Worm (Caenorhabditis elegans): ENCODE data around the gene VZK822L.2.
A peak's percentile ranks its signal among the peaks of the same experiment; 100 is the strongest.

VZK822L.2 gene

DNA sequence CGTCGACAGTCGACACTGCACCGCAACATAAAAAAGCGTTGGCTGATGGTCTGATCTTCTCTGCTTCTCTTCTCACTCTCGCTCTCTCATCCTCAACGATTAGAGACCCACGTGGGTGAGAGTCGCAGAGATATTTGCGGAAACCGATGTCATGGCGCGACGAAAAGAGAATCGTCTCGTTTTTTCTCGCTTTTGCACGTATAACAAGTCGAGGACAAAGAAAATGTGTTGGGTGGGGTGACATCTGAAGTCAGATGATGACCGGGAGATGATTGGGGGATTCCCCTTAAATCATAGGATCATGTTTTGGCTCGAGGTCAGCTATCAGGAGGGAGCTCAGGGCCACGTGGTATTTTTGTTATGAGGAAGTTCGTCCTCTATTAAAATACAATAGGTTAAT is 44.6 kb downstream of the VZK822L.2 start:
- TF ChIP-seq pqm-1 (tag; optimal IDR thresholded peaks at IDR 0.05) (peak; percentile 62), lsy-12 (tag; optimal IDR thresholded peaks at IDR 0.05) (peak; percentile 81), nhr-23 (tag; optimal IDR thresholded peaks at IDR 0.05) (peak; percentile 93), elt-1 (tag; optimal IDR thresholded peaks at IDR 0.05) (peak; percentile 60), jun-1 (tag; optimal IDR thresholded peaks at IDR 0.05) (peak; percentile 88), nhr-28 (tag; optimal IDR thresholded peaks at IDR 0.05) (peak; percentile 57), nfya-1 (tag; optimal IDR thresholded peaks at IDR 0.05; ENCODE audit: insufficient read depth) (peak; percentile 78), ceh-28 (tag; optimal IDR thresholded peaks at IDR 0.05) (peak; percentile 49), nhr-12 (tag; optimal IDR thresholded peaks at IDR 0.05) (no peak), ceh-82 (tag; optimal IDR thresholded peaks at IDR 0.05) (no peak), ZK546.5 (tag; optimal IDR thresholded peaks at IDR 0.05) (no peak), fos-1 (tag; optimal IDR thresholded peaks at IDR 0.05) (peak; percentile 3), ztf-4 (tag; optimal IDR thresholded peaks at IDR 0.05) (no peak), zag-1 (tag; optimal IDR thresholded peaks at IDR 0.05) (no peak), snpc-4 (tag; optimal IDR thresholded peaks at IDR 0.05) (peak; percentile 39), ztf-11 (tag; optimal IDR thresholded peaks at IDR 0.05) (no peak), elt-3 (tag; optimal IDR thresholded peaks at IDR 0.05) (peak in 2 of 3 experiments; percentile 73 to 93), ama-1 (optimal IDR thresholded peaks at IDR 0.05) (no peak), egl-27 (tag; optimal IDR thresholded peaks at IDR 0.05) (peak; percentile 68), nhr-43 (tag; optimal IDR thresholded peaks at IDR 0.05; ENCODE audit: poor library complexity, severe bottlenecking) (peak; percentile 98), mml-1 (tag; optimal IDR thresholded peaks at IDR 0.05) (peak; percentile 40), nhr-25 (tag; optimal IDR thresholded peaks at IDR 0.05) (peak; percentile 99), tbx-2 (tag; optimal IDR thresholded peaks at IDR 0.05) (peak; percentile 57), unc-62 (GFP tag; optimal IDR thresholded peaks at IDR 0.05) (peak; percentile 81), lin-15B (tag; optimal IDR thresholded peaks at IDR 0.05) (peak; percentile 37), nhr-67 (tag; optimal IDR thresholded peaks at IDR 0.05) (no peak), mdl-1 (tag; optimal IDR thresholded peaks at IDR 0.05) (peak; percentile 99), nhr-77 (tag; optimal IDR thresholded peaks at IDR 0.05) (no peak), nhr-76 (tag; optimal IDR thresholded peaks at IDR 0.05) (no peak), pha-4 (tag; optimal IDR thresholded peaks at IDR 0.05) (peak; percentile 91), elt-2 (tag; optimal IDR thresholded peaks at IDR 0.05) (peak; percentile 89), R02D3.7 (tag; optimal IDR thresholded peaks at IDR 0.05) (peak; percentile 27)

DNA sequence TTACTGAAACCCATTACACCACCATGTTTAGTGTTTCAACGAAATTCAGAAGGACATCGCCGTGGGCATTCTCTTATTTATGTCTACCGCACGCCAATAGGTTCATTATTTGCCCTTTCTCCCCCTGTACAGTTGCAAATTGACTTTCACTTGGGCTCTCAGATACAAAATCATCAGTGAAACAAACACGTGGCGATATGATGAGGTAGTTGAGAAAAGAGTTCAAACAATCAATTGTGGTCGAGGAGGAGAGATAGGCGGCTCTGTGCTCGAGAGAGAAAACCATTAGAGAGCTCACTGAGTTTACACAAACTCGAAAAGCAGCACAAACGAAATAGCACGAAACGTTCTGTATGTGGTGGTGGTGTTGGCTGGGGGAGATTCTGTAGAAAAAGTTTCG is 45.3 kb downstream of the VZK822L.2 start:
- TF ChIP-seq nfya-1 (tag; optimal IDR thresholded peaks at IDR 0.05; ENCODE audit: insufficient read depth) (peak; percentile 15), lin-39 (tag; optimal IDR thresholded peaks at IDR 0.05) (peak; percentile 19), pha-4 (tag; optimal IDR thresholded peaks at IDR 0.05) (peak; percentile 79), mml-1 (tag; optimal IDR thresholded peaks at IDR 0.05) (no peak)

DNA sequence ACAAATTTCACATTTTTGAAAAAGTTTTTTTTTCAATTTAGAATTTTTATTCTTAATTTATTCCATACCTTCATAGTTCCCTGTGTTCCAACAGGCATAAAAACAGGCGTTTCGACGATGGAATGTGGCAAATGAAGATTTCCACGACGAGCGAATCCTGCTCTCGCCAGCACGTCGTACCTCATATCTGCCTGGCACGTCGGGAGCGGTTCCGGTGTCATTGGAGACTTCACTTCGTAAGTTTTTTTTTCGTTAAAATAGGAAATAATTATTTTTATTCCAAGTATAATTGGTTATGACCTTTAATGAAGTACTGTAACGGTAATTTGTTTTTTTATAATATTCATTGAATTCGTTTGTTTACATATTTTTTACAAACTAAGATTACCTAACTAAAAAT is 47.8 kb downstream of the VZK822L.2 start, which contains the start of gene tgt-1:
tgt-1 (minus strand) TSS at position 232 of the 400 bp plus-strand sequence.
- TF ChIP-seq nfya-1 (tag; optimal IDR thresholded peaks at IDR 0.05; ENCODE audit: insufficient read depth) (no peak), nhr-67 (tag; optimal IDR thresholded peaks at IDR 0.05) (no peak)

DNA sequence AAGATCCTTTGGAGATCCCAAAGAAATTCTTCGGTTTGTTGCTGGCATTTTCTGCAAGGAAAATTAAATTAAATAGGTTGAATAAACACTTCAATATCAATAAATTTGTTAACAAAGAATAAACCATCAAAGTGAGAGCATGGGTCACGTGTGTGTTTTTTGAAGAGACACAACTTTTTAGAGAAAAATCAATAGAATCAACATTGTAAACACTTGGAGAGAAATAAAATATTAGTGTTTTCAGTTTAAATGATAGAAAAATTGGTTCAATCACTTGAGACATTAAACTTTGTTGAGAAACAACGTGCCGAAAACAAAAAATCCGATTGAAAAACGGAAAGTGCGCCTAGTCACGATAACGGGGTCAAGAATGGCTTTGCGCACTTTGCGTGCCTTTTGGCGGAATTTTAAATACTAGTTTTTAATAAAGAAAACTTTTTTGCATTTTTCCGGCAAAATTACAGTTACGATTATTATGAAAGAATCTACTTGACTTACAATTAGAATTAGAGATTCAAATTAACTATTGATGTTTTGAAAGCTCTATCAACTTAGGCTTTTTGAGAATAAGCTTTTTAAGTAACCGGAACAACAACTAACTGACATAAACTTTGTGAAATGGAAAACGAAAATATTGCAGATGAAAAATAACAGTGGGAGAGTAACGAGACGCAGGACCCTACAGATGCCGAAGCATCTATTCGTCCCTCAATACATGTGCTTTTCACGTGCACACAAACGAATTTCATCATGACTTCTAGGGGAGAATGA is 49.8 kb downstream of the VZK822L.2 start, which contains the start of gene ZK829.7:
ZK829.7 (minus strand) TSS at position 51 of the 771 bp plus-strand sequence.
- TF ChIP-seq ztf-4 (tag; optimal IDR thresholded peaks at IDR 0.05) (no peak), nhr-23 (tag; optimal IDR thresholded peaks at IDR 0.05) (peak; percentile 90), eor-1 (tag; optimal IDR thresholded peaks at IDR 0.05) (no peak), nhr-11 (tag; optimal IDR thresholded peaks at IDR 0.05) (no peak), ztf-11 (tag; optimal IDR thresholded peaks at IDR 0.05) (no peak), fkh-2 (tag; optimal IDR thresholded peaks at IDR 0.05) (no peak), ceh-82 (tag; optimal IDR thresholded peaks at IDR 0.05) (peak; percentile 60), ceh-28 (tag; optimal IDR thresholded peaks at IDR 0.05) (peak; percentile 56), nhr-43 (tag; optimal IDR thresholded peaks at IDR 0.05; ENCODE audit: poor library complexity, severe bottlenecking) (peak; percentile 32), elt-3 (tag; optimal IDR thresholded peaks at IDR 0.05) (peak in 1 of 3 experiments; percentile 26), nhr-25 (tag; optimal IDR thresholded peaks at IDR 0.05) (peak; percentile 16), pha-4 (tag; optimal IDR thresholded peaks at IDR 0.05) (peak; percentile 88), mml-1 (tag; optimal IDR thresholded peaks at IDR 0.05) (peak; percentile 98), snpc-4 (tag; optimal IDR thresholded peaks at IDR 0.05) (peak; percentile 29), lin-39 (tag; optimal IDR thresholded peaks at IDR 0.05) (no peak), tbx-2 (tag; optimal IDR thresholded peaks at IDR 0.05) (peak; percentile 52), skn-1 (tag; optimal IDR thresholded peaks at IDR 0.05) (no peak), jun-1 (tag; optimal IDR thresholded peaks at IDR 0.05) (peak; percentile 46), daf-12 (tag; optimal IDR thresholded peaks at IDR 0.05) (no peak), elt-2 (tag; optimal IDR thresholded peaks at IDR 0.05) (peak; percentile 44), aly-2 (tag; optimal IDR thresholded peaks at IDR 0.05) (no peak), R02D3.7 (tag; optimal IDR thresholded peaks at IDR 0.05) (peak; percentile 49), lsy-12 (tag; optimal IDR thresholded peaks at IDR 0.05) (peak; percentile 59), pqm-1 (tag; optimal IDR thresholded peaks at IDR 0.05) (no peak), ZK546.5 (tag; optimal IDR thresholded peaks at IDR 0.05) (no peak), nhr-237 (tag; optimal IDR thresholded peaks at IDR 0.05) (peak; percentile 11), hmg-11 (tag; optimal IDR thresholded peaks at IDR 0.05) (peak; percentile 60), nfya-1 (tag; optimal IDR thresholded peaks at IDR 0.05; ENCODE audit: insufficient read depth) (peak; percentile 39), lin-15B (tag; optimal IDR thresholded peaks at IDR 0.05) (peak; percentile 76)
